Fruit fly (Drosophila melanogaster): ENCODE data around the gene hdm.

Gene hdm

DNA sequence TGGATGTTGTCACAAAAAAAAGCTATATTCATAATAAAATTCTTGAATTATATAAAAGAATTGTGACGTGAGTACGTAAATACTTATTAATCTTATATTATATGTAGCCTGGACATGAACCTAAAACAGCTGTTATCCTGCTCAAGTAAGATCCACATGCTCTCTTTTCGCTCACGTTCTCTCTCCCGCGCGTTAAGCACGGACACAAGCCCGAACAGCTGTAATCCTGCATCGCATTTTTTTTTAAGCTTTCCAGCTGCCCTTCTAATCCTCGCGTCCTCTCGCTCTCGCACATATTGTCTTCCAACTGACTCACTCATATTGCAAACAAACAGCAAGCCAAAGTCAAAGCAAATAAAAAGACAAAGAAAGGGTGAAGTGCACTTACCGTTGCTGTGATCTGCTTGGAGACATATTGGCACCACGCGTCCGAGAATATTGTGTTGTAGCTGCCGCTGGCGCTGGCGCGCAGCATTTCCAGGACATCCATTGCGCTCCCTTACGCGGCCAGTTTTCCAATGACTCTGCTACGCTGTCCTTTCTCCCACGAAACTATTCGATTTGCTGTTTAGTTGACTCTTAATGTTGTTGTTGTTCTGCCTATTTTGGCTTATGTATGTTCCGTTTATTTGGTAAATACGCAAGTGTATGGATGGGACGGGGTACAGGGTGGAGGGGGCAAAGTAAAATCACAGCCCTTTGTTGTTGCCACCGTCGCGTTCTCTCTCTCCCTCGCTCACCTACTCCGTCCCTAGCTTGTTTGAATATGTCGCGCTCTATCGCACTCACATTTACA lies 47.3 kb upstream of the hdm start (continued):
- TF ChIP-seq kni (GFP tag; optimal IDR thresholded peaks at IDR 0.05) (peak; percentile 6), CG4360 (GFP tag; IDR thresholded peaks at IDR 0.05) (peak; percentile 83), Bgb (GFP tag; IDR thresholded peaks at IDR 0.05; ENCODE audit: partially characterized antibody) (peak; percentile 10; the same call in 1 of the 2 replicates), CG32532 (GFP tag; IDR thresholded peaks at IDR 0.05) (peak; percentile 28; the same call in 1 of the 2 replicates), Hand (GFP tag; optimal IDR thresholded peaks at IDR 0.05) (no peak), Hr78 (GFP tag; optimal IDR thresholded peaks at IDR 0.05) (no peak), CG13424 (tag; optimal IDR thresholded peaks at IDR 0.05) (no peak), gcm (GFP tag; optimal IDR thresholded peaks at IDR 0.05) (no peak), Med (GFP tag) (no peak), CG14441 (GFP tag; IDR thresholded peaks at IDR 0.05) (no peak), CG4282 (GFP tag; optimal IDR thresholded peaks at IDR 0.05) (no peak), Drgx (GFP tag; IDR thresholded peaks at IDR 0.05) (no peak), Atf6 (GFP tag; IDR thresholded peaks at IDR 0.05) (0 out of 2 replicates have a peak, but pooled peaks have one; percentile 25), CrebB (tag; optimal IDR thresholded peaks at IDR 0.05) (peak; percentile 2), NFAT (GFP tag; IDR thresholded peaks at IDR 0.05) (peak; percentile 52), pita (GFP tag; optimal IDR thresholded peaks at IDR 0.05) (peak; percentile 34), CG12071 (GFP tag; optimal IDR thresholded peaks at IDR 0.05) (no peak), MBD-R2 (GFP tag; IDR thresholded peaks at IDR 0.05) (no peak), CG12942 (GFP tag; optimal IDR thresholded peaks at IDR 0.05) (no peak), CG10979 (tag; optimal IDR thresholded peaks at IDR 0.05) (no peak), pros (GFP tag; optimal IDR thresholded peaks at IDR 0.05) (no peak), slp2 (GFP tag; optimal IDR thresholded peaks at IDR 0.05) (no peak), crp (GFP tag; optimal IDR thresholded peaks at IDR 0.05) (peak; percentile 36 to 82), seq (GFP tag; IDR thresholded peaks at IDR 0.05) (peak; percentile 31; the same call in 1 of the 2 replicates), lab (GFP tag; optimal IDR thresholded peaks at IDR 0.05) (peak; percentile 10), CG34376 (GFP tag; optimal IDR thresholded peaks at IDR 0.05) (no peak), usp (GFP tag; optimal IDR thresholded peaks at IDR 0.05) (no peak), CG33557 (GFP tag; optimal IDR thresholded peaks at IDR 0.05) (no peak), gcm2 (GFP tag; optimal IDR thresholded peaks at IDR 0.05) (no peak), BtbVII (GFP tag; optimal IDR thresholded peaks at IDR 0.05) (no peak), Dref (GFP tag; IDR thresholded peaks at IDR 0.05) (no peak), Aef1 (GFP tag; IDR thresholded peaks at IDR 0.05) (peak; percentile 88), CG10321 (GFP tag; IDR thresholded peaks at IDR 0.05) (peak; percentile 69; the same call in 1 of the 2 replicates), CG12299 (tag; optimal IDR thresholded peaks at IDR 0.05) (no peak), CG2202 (tag; optimal IDR thresholded peaks at IDR 0.05) (no peak), sqz (GFP tag; optimal IDR thresholded peaks at IDR 0.05) (peak; percentile 49), Nf-YB (GFP tag; optimal IDR thresholded peaks at IDR 0.05) (no peak), run (tag; optimal IDR thresholded peaks at IDR 0.05) (no peak), insv (GFP tag; optimal IDR thresholded peaks at IDR 0.05) (peak in 1 of 2 experiments; percentile 52), Hmr (GFP tag; optimal IDR thresholded peaks at IDR 0.05) (no peak), MTF-1 (GFP tag; optimal IDR thresholded peaks at IDR 0.05; ENCODE audit: borderline replicate concordance) (no peak), CG8478 (optimal IDR thresholded peaks at IDR 0.05) (peak; percentile 35), CG11247 (GFP tag; IDR thresholded peaks at IDR 0.05) (no peak), toy (GFP tag; IDR thresholded peaks at IDR 0.05) (no peak), sd (tag; optimal IDR thresholded peaks at IDR 0.05) (peak; percentile 42), CG18476 (GFP tag; optimal IDR thresholded peaks at IDR 0.05) (no peak), HHEX (GFP tag; optimal IDR thresholded peaks at IDR 0.05) (peak; percentile 21), CG7963 (GFP tag; IDR thresholded peaks at IDR 0.05; ENCODE audit: partially characterized antibody) (no peak)
